Fruit fly (Drosophila melanogaster) S2 (cell line): ENCODE data around the gene alphaTub84D.

Experiments
- CG8478 ChIP-seq: fragments of >200 bp; optimal IDR thresholded peaks from 2 replicates; lab custom pipeline; 2018
- CTCF ChIP-seq, 2 experiments: fragments of >200 bp; optimal IDR thresholded peaks; 2 replicates each; lab custom pipeline; 2018

Gene alphaTub84D

DNA sequence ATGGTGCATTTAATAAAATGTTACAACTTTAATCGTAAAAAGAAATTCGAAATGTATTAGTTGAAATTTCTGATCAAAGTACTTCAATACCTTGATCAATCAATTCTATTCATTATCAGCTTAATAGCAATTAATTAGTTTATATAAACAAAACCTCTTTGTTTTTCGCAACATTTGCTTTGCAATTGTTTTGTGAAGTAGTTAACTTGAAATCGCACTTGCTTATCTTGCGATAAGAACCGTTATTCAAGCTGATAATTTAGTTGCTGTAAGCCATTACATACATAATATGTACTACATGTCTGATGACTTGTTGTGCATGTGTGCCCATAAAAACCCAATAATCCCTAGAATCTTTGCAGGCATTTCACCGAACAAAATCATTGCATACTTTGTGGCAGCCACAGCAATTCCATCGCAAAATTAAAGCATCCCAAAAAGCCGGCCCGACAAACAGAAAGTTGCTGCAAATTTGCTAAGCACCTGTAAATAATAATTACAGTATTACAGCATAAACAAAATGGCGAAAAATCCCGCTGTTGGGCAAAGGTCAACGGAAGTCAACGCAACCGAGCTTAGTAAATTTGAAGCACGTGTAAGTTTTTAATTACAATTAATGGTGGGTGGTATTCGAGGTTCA lies 22.2 kb upstream of the alphaTub84D start:
- TF ChIP-seq CG8478 (lab: Kevin White, UChicago) (no peak), CTCF (optimal IDR thresholded peaks at IDR 0.05; lab: Kevin White, UChicago) (no peak)

DNA sequence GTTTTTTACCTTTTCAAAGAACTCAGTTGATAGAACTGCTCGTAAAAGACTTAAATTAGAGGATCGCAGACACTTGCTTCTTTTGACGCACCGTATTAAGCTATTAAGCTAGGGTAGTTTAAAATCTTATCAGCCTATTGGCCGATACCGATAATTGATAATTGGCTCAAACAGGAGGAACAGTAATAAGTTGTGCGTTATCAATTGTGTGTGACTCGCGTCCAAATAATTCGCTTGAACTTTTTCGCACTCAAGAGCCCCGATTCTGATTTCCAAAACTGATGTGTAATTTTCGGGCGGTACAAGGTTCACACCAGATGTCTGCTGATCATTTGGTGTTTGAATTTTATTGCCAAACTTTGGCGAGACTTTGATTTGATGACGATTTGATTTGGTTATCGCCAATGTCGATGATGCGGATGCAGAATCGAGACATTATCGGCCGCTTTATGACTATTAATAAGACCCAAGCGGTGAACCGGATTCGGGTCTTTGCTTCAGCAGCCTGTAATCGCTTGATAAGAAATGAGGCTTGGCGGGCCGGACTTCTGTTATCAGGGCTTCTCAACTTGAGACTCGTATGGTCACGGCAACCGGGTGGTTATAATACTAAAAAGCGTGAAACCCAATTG lies 16.2 kb upstream of the alphaTub84D start:
- no peak for TF ChIP-seq CTCF (optimal IDR thresholded peaks at IDR 0.05; lab: Kevin White, UChicago)
- TF ChIP-seq CG8478 (lab: Kevin White, UChicago): no peak

DNA sequence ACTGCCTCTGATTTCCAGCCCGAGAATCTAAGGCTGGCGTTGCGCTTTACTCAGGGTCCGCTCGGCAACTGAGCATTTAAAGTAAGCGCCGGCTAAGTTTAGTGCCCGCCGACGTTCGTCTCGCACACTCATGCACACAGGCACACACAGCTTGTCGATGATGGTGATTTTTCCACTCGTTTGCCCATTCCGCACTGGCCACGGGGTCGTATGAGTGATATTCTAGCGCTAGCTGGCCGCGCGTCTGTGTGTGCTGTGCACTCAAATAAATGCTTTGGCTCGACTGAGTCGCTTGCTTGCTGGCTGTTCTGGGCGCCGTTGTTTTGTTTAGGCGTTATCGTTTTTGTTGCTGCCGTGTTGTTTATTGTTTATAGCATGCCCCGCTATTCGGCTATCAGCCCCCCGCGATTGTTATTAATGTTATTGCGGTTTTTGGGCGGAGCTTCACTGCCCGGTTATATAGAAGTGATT lies 14.9 kb upstream of the alphaTub84D start, which contains the start of gene alpha-Est8:
TSS of gene alpha-Est8 (minus strand) at position 72 of the 471 bp plus-strand sequence.
- no peak for TF ChIP-seq CTCF (optimal IDR thresholded peaks at IDR 0.05; lab: Kevin White, UChicago)
- no peak for TF ChIP-seq CG8478 (lab: Kevin White, UChicago)

DNA sequence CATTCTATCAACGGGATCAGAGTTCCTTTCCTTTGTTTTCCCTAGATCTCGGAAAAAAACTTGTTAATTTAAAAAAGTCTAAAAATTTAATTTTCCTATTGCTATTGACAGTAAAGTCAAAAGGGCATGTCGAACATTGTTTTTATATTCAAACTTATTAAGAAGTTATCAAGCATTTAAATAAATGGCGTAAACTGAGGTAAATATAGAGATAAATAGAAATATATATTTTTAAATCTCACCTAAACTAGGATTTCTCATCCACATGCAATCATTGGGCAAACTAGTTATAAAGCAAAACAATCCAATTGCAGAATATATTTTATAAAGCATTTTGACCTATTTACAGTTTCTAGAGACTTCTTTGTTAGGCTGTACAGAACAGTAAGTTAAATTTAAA lies 11.2 kb upstream of the alphaTub84D start, which contains the start of gene Ubc84D:
TSS of gene Ubc84D (minus strand) at position 101 of the 400 bp plus-strand sequence.
- TF ChIP-seq CTCF (optimal IDR thresholded peaks at IDR 0.05; lab: Kevin White, UChicago) (no peak), CG8478 (lab: Kevin White, UChicago) (no peak)

DNA sequence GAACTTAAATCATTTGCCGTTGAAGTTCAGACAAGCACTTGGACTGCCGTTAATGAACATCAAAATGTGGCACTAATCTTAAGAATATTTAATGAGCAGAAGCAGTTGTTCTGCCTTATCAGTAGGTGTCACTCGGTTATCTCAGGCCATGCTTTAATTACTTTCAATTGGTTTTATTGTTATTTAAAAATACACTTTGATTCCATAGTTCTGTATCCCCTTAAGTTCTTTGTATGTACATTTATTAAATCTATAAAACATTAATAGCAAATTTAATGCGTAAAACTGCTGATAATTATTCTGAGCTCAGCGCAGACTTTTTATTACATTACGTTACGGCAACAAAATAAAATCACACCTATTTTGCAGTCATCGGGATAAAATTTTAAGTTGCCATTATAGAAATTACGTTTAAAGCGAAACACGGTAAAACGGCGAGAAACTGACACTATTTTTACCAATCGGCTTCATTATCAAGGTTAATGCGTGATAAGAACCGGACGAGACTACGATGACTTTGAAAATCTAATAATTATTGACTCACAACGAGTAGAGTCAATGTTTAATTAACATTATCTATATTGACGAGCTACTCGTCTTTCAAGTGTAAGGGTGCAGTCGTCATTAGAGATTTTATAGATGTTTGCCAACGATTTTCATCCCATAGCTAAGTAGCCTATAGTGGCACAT lies 8.1 kb upstream of the alphaTub84D start:
- TF ChIP-seq CG8478 (lab: Kevin White, UChicago): no peak

DNA sequence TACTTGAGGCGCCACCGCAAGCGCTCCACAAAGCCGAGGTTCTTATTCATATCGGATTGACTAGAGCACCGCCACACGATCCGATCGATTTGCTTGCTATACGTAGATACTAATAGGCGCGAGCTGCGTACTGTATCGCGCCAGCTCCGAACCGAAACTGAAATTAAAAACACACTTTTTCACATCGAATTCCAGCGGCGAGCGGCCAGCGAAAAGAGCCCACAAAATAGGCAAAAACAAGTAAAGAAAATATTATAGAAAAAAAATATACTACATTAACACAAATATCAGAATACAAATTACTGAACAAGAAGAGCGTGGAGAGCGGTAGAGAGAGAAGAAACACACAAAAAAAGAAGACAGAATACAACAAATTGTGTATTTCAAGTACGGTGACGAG lies 7.0 kb upstream of the alphaTub84D start, which contains the start of gene alpha-Est7:
TSS of gene alpha-Est7 (minus strand) at position 160 of the 400 bp plus-strand sequence.
- TF ChIP-seq CG8478 (lab: Kevin White, UChicago) (no peak), CTCF (optimal IDR thresholded peaks at IDR 0.05; lab: Kevin White, UChicago) (no peak)

DNA sequence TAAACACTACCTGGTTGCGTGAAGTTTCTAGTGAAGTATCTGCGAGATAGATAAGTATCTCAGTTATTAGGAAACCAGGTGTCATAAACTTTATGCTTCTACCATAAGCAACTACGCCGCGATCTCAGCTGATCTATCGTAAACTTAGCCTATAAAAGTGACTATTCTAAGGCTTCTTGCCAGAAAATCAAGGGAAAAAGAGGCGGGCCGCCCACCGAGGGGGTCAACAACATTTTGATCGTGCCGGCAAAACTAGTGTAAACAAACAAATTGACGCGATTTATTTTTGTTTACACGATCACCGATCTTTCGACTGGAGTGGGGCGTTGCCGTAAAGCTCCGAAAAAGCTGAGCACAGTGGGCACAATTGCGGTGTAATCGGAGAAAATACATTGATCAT lies 6.4 kb upstream of the alphaTub84D start:
- TF ChIP-seq CG8478 (lab: Kevin White, UChicago) (no peak), CTCF (optimal IDR thresholded peaks at IDR 0.05; lab: Kevin White, UChicago) (no peak)

DNA sequence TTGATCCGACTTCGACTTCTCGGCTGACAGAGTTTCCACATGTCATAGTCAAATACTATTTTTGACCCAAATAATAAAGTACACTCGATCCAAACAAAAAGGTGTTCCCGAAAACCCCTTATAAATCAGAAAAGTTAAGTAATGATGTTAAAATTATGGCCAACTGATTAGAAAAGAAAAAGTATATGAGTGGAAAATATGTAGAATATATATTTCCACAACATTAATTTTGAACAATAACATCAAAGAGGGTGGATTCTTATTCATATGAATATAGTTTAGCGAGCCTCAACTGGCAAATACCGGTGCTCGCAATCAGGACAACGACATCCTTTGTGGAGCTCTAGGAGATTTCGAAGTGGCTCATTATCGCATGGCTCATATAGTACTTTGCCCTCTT lies 1.9 kb upstream of the alphaTub84D start, which contains the start of gene alpha-Est6:
TSS of gene alpha-Est6 (minus strand) at position 101 of the 400 bp plus-strand sequence.
- TF ChIP-seq CG8478 (lab: Kevin White, UChicago) (no peak), CTCF (optimal IDR thresholded peaks at IDR 0.05; lab: Kevin White, UChicago) (no peak)

DNA sequence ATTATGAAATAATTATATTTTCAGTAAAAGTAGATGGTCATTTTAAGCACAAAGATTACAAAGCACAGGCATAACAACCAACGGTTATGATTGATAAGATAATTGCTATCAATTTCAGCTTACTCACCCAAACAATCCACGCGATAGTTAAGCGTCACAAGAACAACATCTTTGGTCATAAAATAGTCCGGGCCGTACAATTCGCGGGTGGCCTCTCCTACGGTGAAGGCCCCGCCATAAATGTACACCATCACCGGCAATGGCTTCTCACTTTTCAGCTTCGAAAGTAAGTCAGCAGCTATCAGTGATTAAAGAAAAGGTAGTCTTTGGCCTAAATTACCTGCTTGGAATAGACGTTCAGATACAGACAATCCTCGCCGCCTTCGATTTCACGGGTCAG lies 5.1 kb downstream of the alphaTub84D start:
- no peak for TF ChIP-seq CTCF (optimal IDR thresholded peaks at IDR 0.05; lab: Kevin White, UChicago)
- TF ChIP-seq CG8478 (lab: Kevin White, UChicago): no peak

DNA sequence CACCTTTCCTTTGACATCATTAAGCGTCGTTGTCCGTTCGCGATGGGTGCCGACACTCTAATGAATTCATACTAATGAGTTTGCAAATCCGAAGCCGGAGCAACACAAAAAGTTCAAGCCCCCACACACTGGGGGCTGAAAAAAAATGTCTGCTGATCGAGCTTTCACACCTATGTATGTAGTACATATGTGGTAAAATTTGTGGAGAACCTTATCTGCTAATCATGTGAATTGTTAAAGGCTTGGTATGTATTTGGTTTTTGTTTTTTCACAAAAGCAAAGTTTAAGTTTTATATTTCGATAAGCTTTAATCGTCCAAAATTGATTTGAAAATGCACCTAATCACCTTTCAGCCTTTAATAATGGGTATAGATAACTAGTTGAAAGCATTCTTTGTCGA lies 5.7 kb downstream of the alphaTub84D start, which contains the start of gene alpha-Est5:
TSS of gene alpha-Est5 (minus strand) at position 110 of the 400 bp plus-strand sequence.
- TF ChIP-seq CG8478 (lab: Kevin White, UChicago): no peak
- no peak for TF ChIP-seq CTCF (optimal IDR thresholded peaks at IDR 0.05; lab: Kevin White, UChicago)

DNA sequence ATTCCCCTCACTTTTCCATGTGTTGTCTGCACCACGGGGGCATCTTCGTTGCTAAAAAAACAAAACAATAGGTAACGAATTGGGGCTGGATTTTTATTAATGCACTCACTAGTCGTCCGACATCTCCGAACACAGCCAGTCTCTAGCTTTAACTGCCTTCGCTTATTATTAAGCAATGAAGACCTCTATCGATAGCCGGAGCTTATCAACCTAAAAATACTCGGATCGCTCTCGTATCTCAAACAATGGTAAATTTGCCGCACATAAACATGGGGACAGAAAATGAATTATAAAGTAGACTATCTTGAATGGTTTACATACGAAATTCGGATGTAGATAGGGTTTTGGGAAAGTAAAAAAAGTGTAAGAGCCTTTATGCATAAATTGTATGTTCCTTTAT lies 7.9 kb downstream of the alphaTub84D start, which contains the start of gene alpha-Est4:
TSS of gene alpha-Est4 (minus strand) at position 181 of the 400 bp plus-strand sequence.
- TF ChIP-seq CTCF (optimal IDR thresholded peaks at IDR 0.05; lab: Kevin White, UChicago) (no peak), CG8478 (lab: Kevin White, UChicago) (no peak)

DNA sequence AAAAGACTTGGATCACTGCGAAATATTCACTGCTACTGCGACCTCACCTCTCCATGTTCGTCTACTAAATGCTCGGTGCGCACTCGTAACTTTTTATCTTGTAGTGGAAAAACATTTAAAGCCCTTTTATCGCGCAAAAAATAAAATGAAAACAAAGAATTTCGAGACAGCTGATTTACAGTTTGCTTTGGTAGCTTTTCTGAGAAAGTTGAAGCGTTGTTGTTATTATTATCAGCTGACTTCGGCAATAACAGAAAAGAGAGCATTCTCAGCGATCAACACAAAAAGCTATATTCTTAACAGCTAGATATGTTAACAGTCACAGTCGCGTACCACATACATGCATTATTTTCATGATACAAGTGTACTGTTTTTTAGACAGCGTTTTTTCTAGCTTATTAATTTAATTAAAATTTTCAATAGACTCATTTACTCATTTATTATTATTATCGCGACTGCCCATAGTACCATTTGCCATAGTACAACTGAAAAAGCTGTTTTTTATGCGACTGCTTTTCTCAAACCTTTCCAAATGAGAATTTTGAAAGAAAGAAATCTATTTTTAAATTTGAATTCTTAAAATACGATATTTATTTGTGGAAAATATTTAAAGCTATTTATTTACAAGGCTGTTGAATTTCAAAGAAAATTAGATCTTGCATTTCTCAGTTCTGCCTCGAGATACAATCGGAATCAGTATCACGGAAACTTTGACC lies 10.8 kb downstream of the alphaTub84D start, which contains the start of the genes alpha-Est3 and alpha-Est2:
TSS of gene alpha-Est3 (minus strand) at position 487 of the 716 bp plus-strand sequence.
TSS of gene alpha-Est2 (plus strand) at position 666 of the 716 bp plus-strand sequence.
- TF ChIP-seq CG8478 (lab: Kevin White, UChicago): no peak

DNA sequence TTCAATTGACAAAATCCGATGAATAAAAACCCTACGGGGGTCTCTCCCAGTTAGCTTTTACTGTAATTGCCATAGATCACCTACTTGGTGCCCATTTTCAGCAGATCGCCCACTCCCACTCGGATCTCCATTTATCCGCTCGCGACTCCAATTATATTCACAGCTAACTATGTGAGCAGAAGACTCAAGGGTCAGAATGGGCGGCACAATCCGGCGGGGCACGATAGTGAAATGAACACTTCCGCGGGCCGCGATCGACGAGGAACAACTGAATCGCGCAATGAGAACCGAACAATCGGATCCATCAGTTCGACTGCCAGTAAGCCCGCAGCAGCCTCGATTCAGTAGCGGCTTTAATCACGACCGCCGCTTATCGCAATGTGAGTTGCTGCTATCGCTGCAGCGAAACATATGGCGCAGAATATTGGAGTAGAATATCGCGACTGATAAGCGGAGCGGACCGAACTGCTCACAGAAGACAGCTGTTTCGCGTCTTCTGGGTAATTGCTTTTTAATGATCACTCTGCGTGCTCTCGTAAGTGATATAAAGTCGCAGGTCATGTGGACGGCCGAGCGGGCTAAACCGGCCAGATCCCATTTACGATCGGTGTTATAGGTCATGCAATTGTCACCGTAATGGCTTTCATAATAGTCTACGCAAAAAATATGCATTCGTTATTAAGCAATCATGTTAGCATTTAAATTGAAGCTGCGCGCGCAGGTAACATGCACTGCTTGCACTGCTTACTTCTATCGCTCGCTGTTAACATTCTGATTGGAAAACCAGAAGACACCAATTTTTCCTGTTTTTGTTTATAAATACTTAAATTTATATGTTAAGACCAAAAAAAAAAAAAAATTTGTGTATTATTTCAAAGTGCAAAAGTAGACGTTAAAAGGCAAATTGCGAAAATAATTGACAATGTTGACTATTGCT lies 18.5 kb downstream of the alphaTub84D start, which contains the start of gene alpha-Est1:
TSS of gene alpha-Est1 (minus strand) at position 317 of the 937 bp plus-strand sequence.
- TF ChIP-seq CG8478 (lab: Kevin White, UChicago) (no peak), CTCF (optimal IDR thresholded peaks at IDR 0.05; lab: Kevin White, UChicago) (no peak)
